Worm (Caenorhabditis elegans) whole organism, young adult: ENCODE data around the gene col-109.

ENCODE experiments used
- hmg-20 ChIP-seq: fragments of 200-800 bp; sonication (Bioruptor generic); IDR thresholded peaks from 2 replicates; pipeline ENCODE4 v1.3.6; 2022; ENCODE audit warnings: missing genetic modification reagents, missing genetic modification characterization, missing compliant biosample characterization
- lsl-1 ChIP-seq: fragments of 200-800 bp; sonication (Bioruptor generic); optimal IDR thresholded peaks from 2 replicates; lab custom pipeline; 2018; ENCODE audit warnings: mild to moderate bottlenecking, missing genetic modification characterization, moderate library complexity, missing compliant biosample characterization
- tlf-1 ChIP-seq: fragments of 200-800 bp; sonication (Bioruptor generic); optimal IDR thresholded peaks from 2 replicates; lab custom pipeline; 2018; ENCODE audit warnings: mild to moderate bottlenecking, missing genetic modification characterization, missing compliant biosample characterization
- unc-62 ChIP-seq: fragments of 150-350 bp; optimal IDR thresholded peaks from 2 replicates; lab custom pipeline; 2014; ENCODE audit warnings: missing biosample characterization, missing genetic modification reagents, missing genetic modification characterization

ce11 chrIV:1824065-1824531 lies 4.0 kb upstream of the col-109 start, which contains the start of gene cmk-1:
- no peak for TF ChIP-seq lsl-1 (GFP tag; lab: Kevin White, UChicago)
- no peak for TF ChIP-seq hmg-20
- TF ChIP-seq unc-62 (GFP tag; lab: Kevin White, UChicago): no peak
- no peak for TF ChIP-seq tlf-1 (GFP tag; lab: Kevin White, UChicago)
